Worm (Caenorhabditis elegans): ENCODE measurements around the gene apl-1.

Gene apl-1

ce11 chrX:5165037-5165436, 48.4 kb upstream of the apl-1 start, which contains the start of gene mans-3 (continued):
- TF ChIP-seq ztf-28 (GFP tag; IDR thresholded peaks at IDR 0.05): no peak
- peak; percentile 82 for TF ChIP-seq pbrm-1 (GFP tag; IDR thresholded peaks at IDR 0.05)
- no peak for TF ChIP-seq ceh-58 (GFP tag; IDR thresholded peaks at IDR 0.05)
- no peak for TF ChIP-seq dpl-1 (GFP tag; optimal IDR thresholded peaks at IDR 0.05)
- no peak for TF ChIP-seq nhr-120 (GFP tag; IDR thresholded peaks at IDR 0.05)
- no peak for TF ChIP-seq nfya-1 (tag; optimal IDR thresholded peaks at IDR 0.05; ENCODE audit: borderline replicate concordance, insufficient read depth)
- TF ChIP-seq tbp1 (GFP tag; optimal IDR thresholded peaks at IDR 0.05): no peak
- TF ChIP-seq unc-62 (GFP tag; optimal IDR thresholded peaks at IDR 0.05): peak; percentile 61
- peak; percentile 79 for TF ChIP-seq F22D6.2 (tag; optimal IDR thresholded peaks at IDR 0.05)
- TF ChIP-seq hmg-1.2 (GFP tag; IDR thresholded peaks at IDR 0.05): peak; percentile 49
- peak; percentile 28 for TF ChIP-seq die-1 (tag; optimal IDR thresholded peaks at IDR 0.05)
- TF ChIP-seq D2030.7 (GFP tag; IDR thresholded peaks at IDR 0.05): no peak
- peak; percentile 94 for TF ChIP-seq lin-40 (tag; optimal IDR thresholded peaks at IDR 0.05)
- no peak for TF ChIP-seq B0019.2 (GFP tag; conservative IDR thresholded peaks at IDR 0.05)
- peak; percentile 85 for TF ChIP-seq K11D2.4 (GFP tag; IDR thresholded peaks at IDR 0.05)
- TF ChIP-seq ceh-100 (GFP tag; IDR thresholded peaks at IDR 0.05): no peak
- TF ChIP-seq F23B12.7 (tag; optimal IDR thresholded peaks at IDR 0.05; ENCODE audit: insufficient read depth): peak; percentile 66
- no peak for TF ChIP-seq chd-7 (tag; optimal IDR thresholded peaks at IDR 0.05)
- TF ChIP-seq nfya-2 (GFP tag; IDR thresholded peaks at IDR 0.05): no peak
- TF ChIP-seq him-1 (tag; optimal IDR thresholded peaks at IDR 0.05): no peak
- no peak for TF ChIP-seq Y95B8A.8 (GFP tag; IDR thresholded peaks at IDR 0.05)
- no peak for TF ChIP-seq bed-2 (GFP tag; IDR thresholded peaks at IDR 0.05)
- TF ChIP-seq let-607 (tag; optimal IDR thresholded peaks at IDR 0.05): peak; percentile 98
- TF ChIP-seq unc-130 (GFP tag; optimal IDR thresholded peaks at IDR 0.05): no peak
- TF ChIP-seq gei-17 (GFP tag; optimal IDR thresholded peaks at IDR 0.05): peak; percentile 70
- no peak for TF ChIP-seq efl-1 (GFP tag; optimal IDR thresholded peaks at IDR 0.05)
- no peak; the same call in 1 of the 2 replicates for TF ChIP-seq dox-1 (GFP tag; IDR thresholded peaks at IDR 0.05)
- TF ChIP-seq attf-6 (GFP tag; IDR thresholded peaks at IDR 0.05): no peak
- TF ChIP-seq B0261.1 (tag; optimal IDR thresholded peaks at IDR 0.05): no peak
- no peak for TF ChIP-seq madf-3 (GFP tag; IDR thresholded peaks at IDR 0.05)
- no peak for TF ChIP-seq ztf-3 (GFP tag; optimal IDR thresholded peaks at IDR 0.05)
- TF ChIP-seq attf-5 (GFP tag; optimal IDR thresholded peaks at IDR 0.05): peak; percentile 88
- TF ChIP-seq zim-3 (tag; optimal IDR thresholded peaks at IDR 0.05): no peak
- TF ChIP-seq mel-28 (tag; optimal IDR thresholded peaks at IDR 0.05; ENCODE audit: borderline replicate concordance): no peak
- peak; percentile 95 for TF ChIP-seq nhr-80 (tag; optimal IDR thresholded peaks at IDR 0.05)
- no peak for TF ChIP-seq ztf-25 (GFP tag; IDR thresholded peaks at IDR 0.05)
- TF ChIP-seq egl-18 (GFP tag; IDR thresholded peaks at IDR 0.05): no peak
- no peak for TF ChIP-seq hrde-1 (tag; optimal IDR thresholded peaks at IDR 0.05; ENCODE audit: borderline replicate concordance)
- TF ChIP-seq egl-44 (GFP tag; IDR thresholded peaks at IDR 0.05): peak; percentile 42; the same call in 1 of the 2 replicates
- peak; percentile 75 for TF ChIP-seq atf-7 (tag; optimal IDR thresholded peaks at IDR 0.05)
- TF ChIP-seq nhr-27 (tag; optimal IDR thresholded peaks at IDR 0.05): no peak
- no peak for TF ChIP-seq hsf-1 (GFP tag; IDR thresholded peaks at IDR 0.05)
- TF ChIP-seq T07F8.4 (tag; optimal IDR thresholded peaks at IDR 0.05): no peak
- no peak for TF ChIP-seq hlh-26 (GFP tag; conservative IDR thresholded peaks at IDR 0.05)
- TF ChIP-seq snpc-4 (GFP tag; optimal IDR thresholded peaks at IDR 0.05): no peak
- TF ChIP-seq snpc-4 (tag; optimal IDR thresholded peaks at IDR 0.05): peak in 2 of 4 experiments; percentile 55 to 81
- peak; percentile 85 for TF ChIP-seq ztf-26 (tag; optimal IDR thresholded peaks at IDR 0.05)
- no peak for TF ChIP-seq athp-1 (tag; optimal IDR thresholded peaks at IDR 0.05)
- peak; percentile 71 for TF ChIP-seq lin-54 (GFP tag; optimal IDR thresholded peaks at IDR 0.05)

Measured in whole organism, young adult.